Fruit fly (Drosophila melanogaster): ENCODE measurements around the gene CG42828.

The CG42828 gene

dm6 chr3R:23386907-23387306 lies 13.4 kb downstream of the CG42828 start:
- no peak for TF ChIP-seq Pif1B (GFP tag; optimal IDR thresholded peaks at IDR 0.05)
- TF ChIP-seq CG34367 (tag; optimal IDR thresholded peaks at IDR 0.05), result no peak
- no peak for TF ChIP-seq EcR (GFP tag; optimal IDR thresholded peaks at IDR 0.05)
- no peak for TF ChIP-seq CG15710 (tag; optimal IDR thresholded peaks at IDR 0.05)
- peak; percentile 32 for TF ChIP-seq CG14655 (GFP tag; optimal IDR thresholded peaks at IDR 0.05)
- no peak for TF ChIP-seq Snoo (tag; optimal IDR thresholded peaks at IDR 0.05)
- TF ChIP-seq fd96Ca (GFP tag; IDR thresholded peaks at IDR 0.05), result peak; percentile 31; the same call in 1 of the 3 replicates
- no peak for TF ChIP-seq gl (tag; optimal IDR thresholded peaks at IDR 0.05)
- no peak for TF ChIP-seq CG13204 (GFP tag; optimal IDR thresholded peaks at IDR 0.05)
- TF ChIP-seq CG17806 (tag; optimal IDR thresholded peaks at IDR 0.05), result peak; percentile 31
- peak; percentile 70 for TF ChIP-seq CG4496 (GFP tag; IDR thresholded peaks at IDR 0.05)
- 0 out of 2 replicates have a peak, but pooled peaks have one; percentile 27 for TF ChIP-seq rn (GFP tag; IDR thresholded peaks at IDR 0.05)
- peak; percentile 22 for TF ChIP-seq CG8159 (tag; optimal IDR thresholded peaks at IDR 0.05)
- TF ChIP-seq Ets98B (GFP tag; IDR thresholded peaks at IDR 0.05), result peak; percentile 46; the same call in 1 of the 2 replicates
- TF ChIP-seq CG10348 (GFP tag; IDR thresholded peaks at IDR 0.05), result peak; percentile 41; the same call in 1 of the 2 replicates
- TF ChIP-seq Pif1A (GFP tag; optimal IDR thresholded peaks at IDR 0.05), result no peak
- TF ChIP-seq D1 (tag; optimal IDR thresholded peaks at IDR 0.05), result no peak
- peak; percentile 51; the same call in 1 of the 2 replicates for TF ChIP-seq CG12605 (GFP tag; IDR thresholded peaks at IDR 0.05)
- TF ChIP-seq CG9948 (tag; optimal IDR thresholded peaks at IDR 0.05), result peak; percentile 18
- TF ChIP-seq CG32121 (GFP tag; IDR thresholded peaks at IDR 0.05), result peak; percentile 58
- peak; percentile 38 for TF ChIP-seq CG8301 (tag; optimal IDR thresholded peaks at IDR 0.05)

dm6 chr3R:23388798-23389197 lies 15.3 kb downstream of the CG42828 start, which contains the start of gene CG31515:
Gene CG31515, minus strand, starts transcription at chr3R:23388898.
- TF ChIP-seq CG10348 (GFP tag; IDR thresholded peaks at IDR 0.05) (no peak), Snoo (tag; optimal IDR thresholded peaks at IDR 0.05) (no peak), D1 (tag; optimal IDR thresholded peaks at IDR 0.05) (no peak), EcR (GFP tag; optimal IDR thresholded peaks at IDR 0.05) (no peak), CG13204 (GFP tag; optimal IDR thresholded peaks at IDR 0.05) (no peak), CG8301 (tag; optimal IDR thresholded peaks at IDR 0.05) (no peak), Pif1B (GFP tag; optimal IDR thresholded peaks at IDR 0.05) (no peak), Pif1A (GFP tag; optimal IDR thresholded peaks at IDR 0.05) (no peak), CG32121 (GFP tag; IDR thresholded peaks at IDR 0.05) (no peak), CG34367 (tag; optimal IDR thresholded peaks at IDR 0.05) (no peak), CG15710 (tag; optimal IDR thresholded peaks at IDR 0.05) (no peak)

- TF ChIP-seq CG13204 (GFP tag; optimal IDR thresholded peaks at IDR 0.05), result no peak
- no peak for TF ChIP-seq Pif1A (GFP tag; optimal IDR thresholded peaks at IDR 0.05)
- no peak for TF ChIP-seq rn (GFP tag; IDR thresholded peaks at IDR 0.05)
- TF ChIP-seq CG4496 (GFP tag; IDR thresholded peaks at IDR 0.05), result no peak
- TF ChIP-seq Pif1B (GFP tag; optimal IDR thresholded peaks at IDR 0.05), result no peak
- no peak for TF ChIP-seq gl (tag; optimal IDR thresholded peaks at IDR 0.05)
- TF ChIP-seq CG9948 (tag; optimal IDR thresholded peaks at IDR 0.05), result no peak
- TF ChIP-seq D1 (tag; optimal IDR thresholded peaks at IDR 0.05), result no peak
- no peak for TF ChIP-seq CG15710 (tag; optimal IDR thresholded peaks at IDR 0.05)
- no peak for TF ChIP-seq CG17806 (tag; optimal IDR thresholded peaks at IDR 0.05)
- no peak for TF ChIP-seq CG12605 (GFP tag; IDR thresholded peaks at IDR 0.05)
- peak; percentile 46; the same call in 1 of the 2 replicates for TF ChIP-seq Ets98B (GFP tag; IDR thresholded peaks at IDR 0.05)
- no peak for TF ChIP-seq CG34367 (tag; optimal IDR thresholded peaks at IDR 0.05)
- no peak for TF ChIP-seq CG8159 (tag; optimal IDR thresholded peaks at IDR 0.05)
- TF ChIP-seq CG32121 (GFP tag; IDR thresholded peaks at IDR 0.05), result no peak
- TF ChIP-seq CG8301 (tag; optimal IDR thresholded peaks at IDR 0.05), result peak; percentile 39
- TF ChIP-seq fd96Ca (GFP tag; IDR thresholded peaks at IDR 0.05), result no peak
- TF ChIP-seq CG14655 (GFP tag; optimal IDR thresholded peaks at IDR 0.05), result peak; percentile 38
- no peak for TF ChIP-seq EcR (GFP tag; optimal IDR thresholded peaks at IDR 0.05)
- no peak for TF ChIP-seq Snoo (tag; optimal IDR thresholded peaks at IDR 0.05)
Measured at dm6 chr3R:23390769-23391309, 17.3 kb downstream of the CG42828 start.

DNA sequence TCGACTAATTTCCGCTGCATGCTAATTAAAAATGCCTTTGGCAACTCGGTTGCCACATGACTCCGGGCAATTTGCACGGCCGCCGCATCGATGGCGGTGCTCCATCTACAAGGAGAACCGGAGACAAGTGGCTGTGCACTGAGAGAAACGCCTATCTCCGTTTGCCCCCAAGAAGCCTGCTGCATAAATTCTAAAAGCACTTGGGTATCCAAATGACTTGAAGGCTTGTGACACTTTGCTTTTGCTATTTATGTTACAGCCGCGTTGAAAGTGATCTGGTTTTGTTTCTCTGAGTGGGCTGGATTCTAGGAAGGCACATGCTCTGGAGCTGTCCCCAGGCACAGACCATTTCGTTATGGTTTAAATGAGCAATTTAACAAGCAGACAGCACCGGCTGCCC lies 18.7 kb downstream of the CG42828 start:
- no peak for TF ChIP-seq Snoo (tag; optimal IDR thresholded peaks at IDR 0.05)
- peak; percentile 24 for TF ChIP-seq CG8159 (tag; optimal IDR thresholded peaks at IDR 0.05)
- TF ChIP-seq CG15710 (tag; optimal IDR thresholded peaks at IDR 0.05), result no peak
- TF ChIP-seq D1 (tag; optimal IDR thresholded peaks at IDR 0.05), result no peak
- TF ChIP-seq CG13204 (GFP tag; optimal IDR thresholded peaks at IDR 0.05), result no peak
- 0 out of 2 replicates have a peak, but pooled peaks have one; percentile 20 for TF ChIP-seq rn (GFP tag; IDR thresholded peaks at IDR 0.05)
- peak; percentile 73 for TF ChIP-seq CG8301 (tag; optimal IDR thresholded peaks at IDR 0.05)
- peak; percentile 22 for TF ChIP-seq Pif1B (GFP tag; optimal IDR thresholded peaks at IDR 0.05)
- no peak for TF ChIP-seq CG34367 (tag; optimal IDR thresholded peaks at IDR 0.05)
- peak; percentile 53 for TF ChIP-seq CG17806 (tag; optimal IDR thresholded peaks at IDR 0.05)
- peak; percentile 83 for TF ChIP-seq CG14655 (GFP tag; optimal IDR thresholded peaks at IDR 0.05)
- TF ChIP-seq CG9948 (tag; optimal IDR thresholded peaks at IDR 0.05), result peak; percentile 52
- peak; percentile 79 for TF ChIP-seq fd96Ca (GFP tag; IDR thresholded peaks at IDR 0.05)
- TF ChIP-seq Pif1A (GFP tag; optimal IDR thresholded peaks at IDR 0.05), result peak; percentile 58
- no peak for TF ChIP-seq gl (tag; optimal IDR thresholded peaks at IDR 0.05)
- TF ChIP-seq CG32121 (GFP tag; IDR thresholded peaks at IDR 0.05), result peak; percentile 35; the same call in 1 of the 2 replicates
- TF ChIP-seq Ets98B (GFP tag; IDR thresholded peaks at IDR 0.05), result peak; percentile 56
- peak; percentile 58; the same call in 1 of the 2 replicates for TF ChIP-seq CG12605 (GFP tag; IDR thresholded peaks at IDR 0.05)
- no peak for TF ChIP-seq EcR (GFP tag; optimal IDR thresholded peaks at IDR 0.05)
- TF ChIP-seq CG10348 (GFP tag; IDR thresholded peaks at IDR 0.05), result no peak
- peak; percentile 72 for TF ChIP-seq CG4496 (GFP tag; IDR thresholded peaks at IDR 0.05)

- no peak for TF ChIP-seq Ets98B (GFP tag; IDR thresholded peaks at IDR 0.05)
- TF ChIP-seq CG32121 (GFP tag; IDR thresholded peaks at IDR 0.05), result peak; percentile 35; the same call in 1 of the 2 replicates
- TF ChIP-seq CG8301 (tag; optimal IDR thresholded peaks at IDR 0.05), result peak; percentile 34
- TF ChIP-seq CG14655 (GFP tag; optimal IDR thresholded peaks at IDR 0.05), result peak; percentile 33
- no peak for TF ChIP-seq Snoo (tag; optimal IDR thresholded peaks at IDR 0.05)
- no peak for TF ChIP-seq CG9948 (tag; optimal IDR thresholded peaks at IDR 0.05)
Measured at dm6 chr3R:23393507-23393906, 20.0 kb downstream of the CG42828 start.
